Worm (Caenorhabditis elegans) whole organism, L1 larva: Measurements from ENCODE around the gene bbln-1.

Source experiments
- fkh-10 ChIP-seq: sonication (generic microtip); optimal IDR thresholded peaks from 2 replicates; lab custom pipeline; 2017; ENCODE audit warnings: missing biosample characterization, missing genetic modification reagents, missing genetic modification characterization
- mep-1 ChIP-seq: fragments of 150-350 bp; optimal IDR thresholded peaks from 2 replicates; lab custom pipeline; 2014; ENCODE audit warnings: missing biosample characterization, missing genetic modification characterization
- skn-1 ChIP-seq: fragments of 150-350 bp; optimal IDR thresholded peaks from 2 replicates; lab custom pipeline; 2014; ENCODE audit warnings: missing biosample characterization, missing genetic modification characterization
- snpc-4 ChIP-seq: fragments of 150-350 bp; optimal IDR thresholded peaks from 2 replicates; lab custom pipeline; 2014; ENCODE audit warnings: missing biosample characterization, missing genetic modification characterization

- TF ChIP-seq skn-1 (no peak), mep-1 (tag; lab: Kevin White, UChicago) (no peak), snpc-4 (no peak), fkh-10 (GFP tag; lab: Kevin White, UChicago) (no peak)
These were observed 39.3 kb downstream of the bbln-1 start, which contains the start of gene gpd-3 for ce11 chrX:3112946-3113427.
